Worm (Caenorhabditis elegans) whole organism, midembryonic: ENCODE data around the gene orc-3.

ENCODE experiments used
- tab-1 ChIP-seq: fragments of 200-800 bp; sonication (Bioruptor generic); IDR thresholded peaks from 2 replicates; pipeline ENCODE4 v1.3.6; 2022; ENCODE audit warnings: missing genetic modification characterization, missing compliant biosample characterization
- ztf-23 ChIP-seq: fragments of 200-800 bp; sonication (Bioruptor generic); IDR thresholded peaks from 2 replicates; pipeline ENCODE4 v1.3.6; 2022; ENCODE audit warnings: missing genetic modification reagents, missing genetic modification characterization, missing compliant biosample characterization

ce11 chrIII:1166388-1166787 lies 41.5 kb upstream of the orc-3 start:
- TF ChIP-seq ztf-23 (no peak), tab-1 (GFP tag; lab: Robert Waterston, UW) (no peak)
